Worm (Caenorhabditis elegans) whole organism, L1 larva: ENCODE measurements around the gene str-141.

ENCODE experiments used
- C04F5.9 ChIP-seq: sonication (generic microtip); optimal IDR thresholded peaks from 2 replicates; lab custom pipeline; 2016; ENCODE audit warnings: missing genetic modification characterization, missing compliant biosample characterization
- C16A3.4 ChIP-seq: fragments of 150-350 bp; optimal IDR thresholded peaks from 2 replicates; lab custom pipeline; 2014; ENCODE audit warnings: missing biosample characterization, missing genetic modification characterization
- C34B4.2 ChIP-seq: sonication (generic microtip); optimal IDR thresholded peaks from 2 replicates; lab custom pipeline; 2017; ENCODE audit warnings: mild to moderate bottlenecking, missing genetic modification characterization, missing compliant biosample characterization
- F16B12.6 ChIP-seq: fragments of 150-350 bp; optimal IDR thresholded peaks from 2 replicates; lab custom pipeline; 2014; ENCODE audit warnings: missing biosample characterization, missing genetic modification characterization
- aha-1 ChIP-seq: fragments of 150-350 bp; optimal IDR thresholded peaks from 2 replicates; lab custom pipeline; 2014; ENCODE audit warnings: missing biosample characterization, missing genetic modification characterization
- aly-2 ChIP-seq: fragments of 150-350 bp; optimal IDR thresholded peaks from 2 replicates; lab custom pipeline; 2014; ENCODE audit warnings: missing biosample characterization, missing genetic modification characterization
- blmp-1 ChIP-seq: fragments of 150-350 bp; optimal IDR thresholded peaks from 2 replicates; lab custom pipeline; 2014; ENCODE audit warnings: missing biosample characterization, missing genetic modification characterization
- ceh-63 ChIP-seq: fragments of 200-800 bp; sonication (Bioruptor generic); optimal IDR thresholded peaks from 2 replicates; lab custom pipeline; 2018; ENCODE audit warnings: mild to moderate bottlenecking, missing genetic modification characterization, missing compliant biosample characterization
- ceh-82 ChIP-seq, 3 experiments: fragments of 150-350 bp in 1 of 3; sonication (generic microtip) in 2 of 3; optimal IDR thresholded peaks; 2 replicates each; lab custom pipeline; 2014 to 2017; ENCODE audit warnings: missing biosample characterization in 3 of 3, missing genetic modification characterization in 3 of 3
- ceh-88 ChIP-seq: fragments of 200-800 bp; sonication (Bioruptor generic); IDR thresholded peaks from 2 replicates; pipeline ENCODE4 v1.3.6; 2022; ENCODE audit warnings: missing genetic modification characterization, missing compliant biosample characterization
- dpl-1 ChIP-seq, 3 experiments: fragments of 150-350 bp in 2 of 3; sonication (generic microtip) in 1 of 3; optimal IDR thresholded peaks; 2 replicates each; lab custom pipeline; 2014 to 2017; ENCODE audit warnings: missing biosample characterization in 3 of 3, missing genetic modification characterization in 3 of 3, missing genetic modification reagents in 3 of 3
- dsc-1 ChIP-seq: sonication (generic microtip); optimal IDR thresholded peaks from 2 replicates; lab custom pipeline; 2016; ENCODE audit warnings: mild to moderate bottlenecking, missing genetic modification characterization, missing compliant biosample characterization
- efl-3 ChIP-seq: fragments of 200-800 bp; sonication (Bioruptor generic); optimal IDR thresholded peaks from 2 replicates; lab custom pipeline; 2018; ENCODE audit warnings: mild to moderate bottlenecking, missing genetic modification characterization, missing compliant biosample characterization
- egl-13 ChIP-seq: sonication (generic microtip); optimal IDR thresholded peaks from 2 replicates; lab custom pipeline; 2016; ENCODE audit warnings: missing genotype, missing genetic modification reagents, missing genetic modification characterization, missing compliant biosample characterization
- egl-27 ChIP-seq, 2 experiments: fragments of 150-350 bp in 1 of 2; sonication (generic microtip); optimal IDR thresholded peaks; 3 replicates each; lab custom pipeline; 2017 to 2018; ENCODE audit warnings: missing biosample characterization in 2 of 2, missing genetic modification characterization in 2 of 2, missing genetic modification reagents in 2 of 2
- elt-3 ChIP-seq, 6 experiments: fragments of 150-350 bp in 1 of 6; sonication (generic microtip); optimal IDR thresholded peaks; 2 replicates each; lab custom pipeline; 2017 to 2018; ENCODE audit warnings: missing biosample characterization in 6 of 6, missing genetic modification characterization in 6 of 6, inconsistent platforms in 1 of 6
- fkh-10 ChIP-seq: sonication (generic microtip); optimal IDR thresholded peaks from 2 replicates; lab custom pipeline; 2017; ENCODE audit warnings: missing biosample characterization, missing genetic modification reagents, missing genetic modification characterization
- fkh-4 ChIP-seq: sonication (generic microtip); optimal IDR thresholded peaks from 2 replicates; lab custom pipeline; 2016; ENCODE audit warnings: missing compliant biosample characterization, missing genetic modification characterization, borderline replicate concordance
- fkh-8 ChIP-seq: sonication (generic microtip); optimal IDR thresholded peaks from 2 replicates; lab custom pipeline; 2016; ENCODE audit warnings: mild to moderate bottlenecking, missing genetic modification characterization, missing compliant biosample characterization
- grh-1 ChIP-seq: fragments of 200-800 bp; sonication (Bioruptor generic); IDR thresholded peaks from 2 replicates; pipeline ENCODE4 v1.3.6; 2022; ENCODE audit warnings: missing genetic modification reagents, missing genetic modification characterization, missing compliant biosample characterization
- hpl-2 ChIP-seq: fragments of 150-350 bp; optimal IDR thresholded peaks from 2 replicates; lab custom pipeline; 2014; ENCODE audit warnings: missing biosample characterization, missing genetic modification reagents, missing genetic modification characterization
- jun-1 ChIP-seq: fragments of 150-350 bp; optimal IDR thresholded peaks from 2 replicates; lab custom pipeline; 2014; ENCODE audit warnings: missing biosample characterization, missing genetic modification reagents, missing genetic modification characterization
- lin-13 ChIP-seq: fragments of 150-350 bp; optimal IDR thresholded peaks from 2 replicates; lab custom pipeline; 2014; ENCODE audit warnings: missing biosample characterization, missing genetic modification reagents, missing genetic modification characterization
- lin-14 ChIP-seq: fragments of 200-800 bp; sonication (Bioruptor generic); optimal IDR thresholded peaks from 2 replicates; lab custom pipeline; 2018; ENCODE audit warnings: mild to moderate bottlenecking, missing genetic modification characterization, moderate library complexity, missing compliant biosample characterization
- lin-35 ChIP-seq, 2 experiments: fragments of 150-350 bp; optimal IDR thresholded peaks; 2 replicates each; lab custom pipeline; 2014; ENCODE audit warnings: missing biosample characterization in 2 of 2, missing genetic modification characterization in 2 of 2, missing genetic modification reagents in 2 of 2
- lin-39 ChIP-seq: fragments of 150-350 bp; optimal IDR thresholded peaks from 2 replicates; lab custom pipeline; 2014; ENCODE audit warnings: missing biosample characterization, missing genetic modification reagents, missing genetic modification characterization
- lsy-2 ChIP-seq, 2 experiments: fragments of 150-350 bp; optimal IDR thresholded peaks; 2 replicates each; lab custom pipeline; 2014; ENCODE audit warnings: missing biosample characterization in 2 of 2, missing genetic modification characterization in 2 of 2
- mab-9 ChIP-seq: fragments of 200-800 bp; sonication (Bioruptor generic); IDR thresholded peaks from 2 replicates; pipeline ENCODE4 v1.3.6; 2022; ENCODE audit warnings: missing genetic modification reagents, missing genetic modification characterization, missing compliant biosample characterization
- mdl-1 ChIP-seq, 2 experiments: fragments of 150-350 bp; optimal IDR thresholded peaks; 2 replicates each; lab custom pipeline; 2014 to 2017; ENCODE audit warnings: missing biosample characterization in 2 of 2, missing genetic modification characterization in 2 of 2, inconsistent platforms in 1 of 2
- mef-2 ChIP-seq: fragments of 150-350 bp; optimal IDR thresholded peaks from 2 replicates; lab custom pipeline; 2014; ENCODE audit warnings: missing biosample characterization, missing genetic modification characterization
- nhr-11 ChIP-seq: fragments of 150-350 bp; optimal IDR thresholded peaks from 2 replicates; lab custom pipeline; 2014; ENCODE audit warnings: missing biosample characterization, missing genetic modification characterization
- nhr-20 ChIP-seq: sonication (generic microtip); optimal IDR thresholded peaks from 2 replicates; lab custom pipeline; 2016; ENCODE audit warnings: mild to moderate bottlenecking, missing genetic modification characterization, missing compliant biosample characterization
- nhr-237 ChIP-seq: fragments of 150-350 bp; optimal IDR thresholded peaks from 2 replicates; lab custom pipeline; 2014; ENCODE audit warnings: missing biosample characterization, missing genetic modification characterization
- nhr-47 ChIP-seq: sonication (generic microtip); optimal IDR thresholded peaks from 2 replicates; lab custom pipeline; 2016; ENCODE audit warnings: mild to moderate bottlenecking, missing genetic modification characterization, moderate library complexity, missing compliant biosample characterization
- nhr-71 ChIP-seq: sonication (generic microtip); optimal IDR thresholded peaks from 2 replicates; lab custom pipeline; 2016; ENCODE audit warnings: mild to moderate bottlenecking, missing genetic modification characterization, moderate library complexity, missing compliant biosample characterization
- nhr-77 ChIP-seq: fragments of 150-350 bp; optimal IDR thresholded peaks from 2 replicates; lab custom pipeline; 2014; ENCODE audit warnings: missing biosample characterization, missing genetic modification characterization
- nhr-84 ChIP-seq: sonication (generic microtip); optimal IDR thresholded peaks from 2 replicates; lab custom pipeline; 2017; ENCODE audit warnings: missing biosample characterization, missing genetic modification characterization
- nhr-90 ChIP-seq: sonication (generic microtip); optimal IDR thresholded peaks from 2 replicates; lab custom pipeline; 2016; ENCODE audit warnings: mild to moderate bottlenecking, missing genetic modification characterization, missing compliant biosample characterization; ENCODE audit not compliant: poor library complexity
- pag-3 ChIP-seq: sonication (generic microtip); optimal IDR thresholded peaks from 2 replicates; lab custom pipeline; 2017; ENCODE audit warnings: missing genetic modification characterization, mild to moderate bottlenecking, missing compliant biosample characterization, antibody characterized with exemption, borderline replicate concordance; ENCODE audit not compliant: insufficient read depth
- pax-3 ChIP-seq: fragments of 200-800 bp; sonication (Bioruptor generic); optimal IDR thresholded peaks from 2 replicates; lab custom pipeline; 2018; ENCODE audit warnings: mild to moderate bottlenecking, missing genetic modification characterization, moderate library complexity, missing compliant biosample characterization
- pqm-1 ChIP-seq: sonication (generic microtip); optimal IDR thresholded peaks from 3 replicates; lab custom pipeline; 2017; ENCODE audit warnings: missing biosample characterization, missing genetic modification characterization
- skn-1 ChIP-seq: fragments of 150-350 bp; optimal IDR thresholded peaks from 2 replicates; lab custom pipeline; 2014; ENCODE audit warnings: missing biosample characterization, missing genetic modification characterization
- snpc-4 ChIP-seq: fragments of 150-350 bp; optimal IDR thresholded peaks from 2 replicates; lab custom pipeline; 2014; ENCODE audit warnings: missing biosample characterization, missing genetic modification characterization
- snu-23 ChIP-seq: sonication (generic microtip); optimal IDR thresholded peaks from 2 replicates; lab custom pipeline; 2016; ENCODE audit warnings: missing genetic modification characterization, missing compliant biosample characterization
- sptf-1 ChIP-seq: fragments of 150-350 bp; optimal IDR thresholded peaks from 2 replicates; lab custom pipeline; 2014; ENCODE audit warnings: missing biosample characterization, missing genetic modification characterization
- sup-37 ChIP-seq: fragments of 200-800 bp; sonication (Bioruptor generic); optimal IDR thresholded peaks from 2 replicates; lab custom pipeline; 2018; ENCODE audit warnings: mild to moderate bottlenecking, missing genetic modification characterization, missing compliant biosample characterization
- tbx-2 ChIP-seq: sonication (generic microtip); optimal IDR thresholded peaks from 2 replicates; lab custom pipeline; 2016; ENCODE audit warnings: missing genetic modification characterization, missing compliant biosample characterization
- unc-130 ChIP-seq: fragments of 150-350 bp; optimal IDR thresholded peaks from 2 replicates; lab custom pipeline; 2017; ENCODE audit warnings: missing biosample characterization, missing genetic modification characterization, inconsistent platforms
- vab-15 ChIP-seq: sonication (generic microtip); optimal IDR thresholded peaks from 2 replicates; lab custom pipeline; 2017; ENCODE audit warnings: missing genotype, mild to moderate bottlenecking, missing genetic modification characterization, missing compliant biosample characterization
- xbp-1 ChIP-seq: sonication (generic microtip); optimal IDR thresholded peaks from 2 replicates; lab custom pipeline; 2016; ENCODE audit warnings: missing genetic modification characterization, missing compliant biosample characterization
- zip-4 ChIP-seq: fragments of 200-800 bp; sonication (Bioruptor generic); optimal IDR thresholded peaks from 2 replicates; lab custom pipeline; 2018; ENCODE audit warnings: mild to moderate bottlenecking, missing genetic modification characterization, moderate library complexity, missing compliant biosample characterization
- ztf-4 ChIP-seq: fragments of 150-350 bp; optimal IDR thresholded peaks from 2 replicates; lab custom pipeline; 2014; ENCODE audit warnings: missing biosample characterization, missing genetic modification characterization

The str-141 gene

ce11 chrV:11326914-11327367 is 3.3 kb upstream of the str-141 start, which contains the start of gene tmed-10 (continued):
- TF ChIP-seq pax-3 (tag; lab: Kevin White, UChicago) (no peak), sup-37 (no peak), nhr-71 (peak; percentile 78), C34B4.2 (tag; lab: Kevin White, UChicago) (no peak), mdl-1 (tag; optimal IDR thresholded peaks at IDR 0.05; lab: Kevin White, UChicago) (peak in 1 of 2 experiments; percentile 43), nhr-20 (peak; percentile 80), nhr-237 (tag; lab: Kevin White, UChicago) (no peak), xbp-1 (tag; lab: Kevin White, UChicago) (peak; percentile 95), dpl-1 (GFP tag; optimal IDR thresholded peaks at IDR 0.05; lab: Kevin White, UChicago) (peak; percentile 44 to 64 (median 59)), nhr-90 (peak; percentile 54), pqm-1 (tag; lab: Kevin White, UChicago) (no peak), zip-4 (GFP tag; lab: Kevin White, UChicago) (no peak), nhr-47 (tag; lab: Kevin White, UChicago) (peak; percentile 64), ceh-82 (tag; optimal IDR thresholded peaks at IDR 0.05; lab: Kevin White, UChicago) (peak; percentile 85 to 87 (median 87)), snpc-4 (peak; percentile 23), aly-2 (no peak), tbx-2 (peak; percentile 54), sptf-1 (tag; lab: Kevin White, UChicago) (no peak), snu-23 (GFP tag; lab: Kevin White, UChicago) (peak; percentile 84), grh-1 (no peak), pag-3 (tag; lab: Kevin White, UChicago) (no peak), egl-13 (no peak), nhr-11 (no peak), lin-39 (tag; lab: Kevin White, UChicago) (no peak), fkh-4 (tag; lab: Kevin White, UChicago) (no peak), vab-15 (tag; lab: Kevin White, UChicago) (no peak), ceh-63 (no peak), aha-1 (no peak), fkh-8 (tag; lab: Kevin White, UChicago) (peak; percentile 53), lin-14 (peak; percentile 83), lin-13 (GFP tag; lab: Kevin White, UChicago) (no peak), mef-2 (tag; lab: Kevin White, UChicago) (no peak), hpl-2 (GFP tag; lab: Kevin White, UChicago) (no peak), blmp-1 (tag; lab: Kevin White, UChicago) (peak; percentile 52), skn-1 (tag; lab: Kevin White, UChicago) (peak; percentile 48), lin-35 (GFP tag; optimal IDR thresholded peaks at IDR 0.05; lab: Kevin White, UChicago) (peak; percentile 58 to 67), C16A3.4 (tag; lab: Kevin White, UChicago) (peak; percentile 28), mab-9 (peak; percentile 37; the same call in 1 of the 2 replicates)
- TF ChIP-seq, all 84 proteins: peak for 37

- TF ChIP-seq dsc-1 (tag; lab: Kevin White, UChicago): no peak
- no peak for TF ChIP-seq F16B12.6 (tag; lab: Kevin White, UChicago)
- no peak for TF ChIP-seq lin-39 (tag; lab: Kevin White, UChicago)
- TF ChIP-seq lsy-2 (tag; optimal IDR thresholded peaks at IDR 0.05; lab: Kevin White, UChicago): peak in 1 of 2 experiments; percentile 15
- TF ChIP-seq ceh-88 (GFP tag; lab: Robert Waterston, UW): no peak
- TF ChIP-seq grh-1: no peak
- no peak for TF ChIP-seq vab-15 (tag; lab: Kevin White, UChicago)
- no peak for TF ChIP-seq jun-1 (tag; lab: Kevin White, UChicago)
- TF ChIP-seq C04F5.9: no peak
- TF ChIP-seq sptf-1 (tag; lab: Kevin White, UChicago): no peak
- TF ChIP-seq tbx-2: no peak
- TF ChIP-seq nhr-77: no peak
- TF ChIP-seq fkh-10 (GFP tag; lab: Kevin White, UChicago): no peak
- no peak for TF ChIP-seq ztf-4 (tag; lab: Kevin White, UChicago)
- peak; percentile 32 for TF ChIP-seq lin-14
- TF ChIP-seq egl-27 (tag; optimal IDR thresholded peaks at IDR 0.05; lab: Kevin White, UChicago): no peak
- TF ChIP-seq nhr-84 (tag; lab: Kevin White, UChicago): no peak
- TF ChIP-seq pax-3 (tag; lab: Kevin White, UChicago): no peak
- TF ChIP-seq C34B4.2 (tag; lab: Kevin White, UChicago): no peak
- TF ChIP-seq elt-3 (tag; optimal IDR thresholded peaks at IDR 0.05; lab: Kevin White, UChicago): no peak
- peak in 1 of 3 experiments; percentile 9 for TF ChIP-seq ceh-82 (tag; optimal IDR thresholded peaks at IDR 0.05; lab: Kevin White, UChicago)
- TF ChIP-seq unc-130 (tag; lab: Kevin White, UChicago): no peak
- no peak for TF ChIP-seq snu-23 (GFP tag; lab: Kevin White, UChicago)
- no peak for TF ChIP-seq nhr-237 (tag; lab: Kevin White, UChicago)
- TF ChIP-seq efl-3 (GFP tag; lab: Kevin White, UChicago): no peak
Observed at ce11 chrV:11321719-11322118, 1.9 kb downstream of the str-141 start, which contains the start of gene F47G9.4. F47G9.4 (minus strand) TSS chrV:11321816.
